Worm (Caenorhabditis elegans) whole organism, young adult: Measurements from ENCODE around the gene F07H5.10.

ENCODE experiments used
- C06A6.2 ChIP-seq: fragments of 200-800 bp; sonication (Bioruptor generic); conservative IDR thresholded peaks from 2 replicates; pipeline ENCODE4 v1.3.6; 2022; ENCODE audit warnings: missing genetic modification characterization, missing compliant biosample characterization
- D2030.7 ChIP-seq: fragments of 200-800 bp; sonication (Bioruptor generic); IDR thresholded peaks from 2 replicates; pipeline ENCODE4 v1.3.6; 2022; ENCODE audit warnings: missing genetic modification reagents, missing genetic modification characterization, missing compliant biosample characterization
- F37B4.10 ChIP-seq: fragments of 200-800 bp; sonication (Bioruptor generic); IDR thresholded peaks from 2 replicates; pipeline ENCODE4 v1.3.6; 2022; ENCODE audit warnings: missing genetic modification characterization, missing compliant biosample characterization
- F39B2.1 ChIP-seq: fragments of 200-800 bp; sonication (Bioruptor generic); IDR thresholded peaks from 2 replicates; pipeline ENCODE4 v1.3.6; 2022; ENCODE audit warnings: missing genetic modification reagents, missing genetic modification characterization, missing compliant biosample characterization
- F49E8.2 ChIP-seq: sonication (generic microtip); optimal IDR thresholded peaks from 3 replicates; lab custom pipeline; 2017; ENCODE audit warnings: missing genetic modification characterization, mild to moderate bottlenecking, missing compliant biosample characterization, antibody characterized with exemption, moderate library complexity; ENCODE audit not compliant: insufficient read depth
- F52B5.7 ChIP-seq: sonication (generic microtip); optimal IDR thresholded peaks from 2 replicates; lab custom pipeline; 2016; ENCODE audit warnings: mild to moderate bottlenecking, missing genetic modification characterization, missing compliant biosample characterization
- K12H6.12 ChIP-seq: fragments of 200-800 bp; sonication (Bioruptor generic); optimal IDR thresholded peaks from 2 replicates; lab custom pipeline; 2018; ENCODE audit warnings: mild to moderate bottlenecking, missing genetic modification characterization, missing compliant biosample characterization
- T07F8.4 ChIP-seq: sonication (generic microtip); optimal IDR thresholded peaks from 2 replicates; lab custom pipeline; 2016; ENCODE audit warnings: mild to moderate bottlenecking, missing genetic modification characterization, moderate library complexity, missing compliant biosample characterization
- Y95B8A.8 ChIP-seq: fragments of 200-800 bp; sonication (Bioruptor generic); IDR thresholded peaks from 2 replicates; pipeline ENCODE4 v1.3.6; 2022; ENCODE audit warnings: missing genetic modification reagents, missing genetic modification characterization, missing compliant biosample characterization
- ZK185.1 ChIP-seq: sonication (generic microtip); optimal IDR thresholded peaks from 2 replicates; lab custom pipeline; 2016; ENCODE audit warnings: mild to moderate bottlenecking, missing genetic modification characterization, missing compliant biosample characterization; ENCODE audit not compliant: poor library complexity, severe bottlenecking
- akir-1 ChIP-seq: fragments of 200-800 bp; sonication (Bioruptor generic); optimal IDR thresholded peaks from 2 replicates; lab custom pipeline; 2018; ENCODE audit warnings: mild to moderate bottlenecking, missing genetic modification characterization, moderate library complexity, missing compliant biosample characterization
- ama-1 ChIP-seq, 3 experiments: fragments of 150-350 bp in 1 of 3; sonication (generic microtip) in 2 of 3; optimal IDR thresholded peaks; 2 replicates each; lab custom pipeline; 2014 to 2018; ENCODE audit warnings: missing biosample characterization in 2 of 3, missing genetic modification characterization in 2 of 3, missing genetic modification reagents in 2 of 3
- attf-6 ChIP-seq: fragments of 200-800 bp; sonication (Bioruptor generic); IDR thresholded peaks from 2 replicates; pipeline ENCODE4 v1.3.6; 2022; ENCODE audit warnings: missing genetic modification reagents, missing genetic modification characterization, missing compliant biosample characterization
- cebp-1 ChIP-seq, 2 experiments: fragments of 200-800 bp in 1 of 2; sonication (Bioruptor generic) in 1 of 2; sonication (generic microtip) in 1 of 2; IDR thresholded peaks in 1 of 2; optimal IDR thresholded peaks in 1 of 2; 2 replicates each; pipeline versions ENCODE4 v1.3.6 to Lab custom; 2017 to 2022; ENCODE audit warnings: missing compliant biosample characterization in 2 of 2, missing genetic modification characterization in 2 of 2, mild to moderate bottlenecking in 1 of 2, missing genetic modification reagents in 1 of 2, moderate library complexity in 1 of 2
- cebp-2 ChIP-seq: fragments of 200-800 bp; sonication (Bioruptor generic); IDR thresholded peaks from 2 replicates; pipeline ENCODE4 v1.3.6; 2022; ENCODE audit warnings: missing genetic modification characterization, missing compliant biosample characterization
- chd-7 ChIP-seq: sonication (generic microtip); optimal IDR thresholded peaks from 2 replicates; lab custom pipeline; 2016; ENCODE audit warnings: mild to moderate bottlenecking, missing genetic modification characterization, moderate library complexity, missing compliant biosample characterization
- efl-1 ChIP-seq: fragments of 150-350 bp; optimal IDR thresholded peaks from 2 replicates; lab custom pipeline; 2014; ENCODE audit warnings: missing biosample characterization, missing genetic modification reagents, missing genetic modification characterization
- egl-44 ChIP-seq: fragments of 200-800 bp; sonication (Bioruptor generic); IDR thresholded peaks from 2 replicates; pipeline ENCODE4 v1.3.6; 2022; ENCODE audit warnings: missing genetic modification reagents, missing genetic modification characterization, missing compliant biosample characterization
- hmg-1.2 ChIP-seq: fragments of 200-800 bp; sonication (Bioruptor generic); IDR thresholded peaks from 2 replicates; pipeline ENCODE4 v1.3.6; 2022; ENCODE audit warnings: missing genetic modification reagents, missing genetic modification characterization, missing compliant biosample characterization
- lag-1 ChIP-seq: fragments of 200-800 bp; sonication (Bioruptor generic); IDR thresholded peaks from 2 replicates; pipeline ENCODE4 v1.3.6; 2022; ENCODE audit warnings: missing genetic modification reagents, missing genetic modification characterization, missing compliant biosample characterization
- lin-35 ChIP-seq, 3 experiments: fragments of 150-350 bp in 2 of 3; sonication (generic microtip) in 1 of 3; optimal IDR thresholded peaks; 2 replicates each; lab custom pipeline; 2014 to 2018; ENCODE audit warnings: missing biosample characterization in 3 of 3, missing genetic modification characterization in 3 of 3, missing genetic modification reagents in 3 of 3
- lir-1 ChIP-seq: fragments of 200-800 bp; sonication (Bioruptor generic); conservative IDR thresholded peaks from 2 replicates; pipeline ENCODE4 v1.3.6; 2022; ENCODE audit warnings: missing genetic modification reagents, missing genetic modification characterization, missing compliant biosample characterization
- madf-3 ChIP-seq: fragments of 200-800 bp; sonication (Bioruptor generic); IDR thresholded peaks from 2 replicates; pipeline ENCODE4 v1.3.6; 2022; ENCODE audit warnings: missing genetic modification reagents, missing genetic modification characterization, missing compliant biosample characterization
- mel-28 ChIP-seq: sonication (generic microtip); optimal IDR thresholded peaks from 2 replicates; lab custom pipeline; 2016; ENCODE audit warnings: borderline replicate concordance, mild to moderate bottlenecking, missing genetic modification characterization, missing compliant biosample characterization
- nfyb-1 ChIP-seq: fragments of 200-800 bp; sonication (Bioruptor generic); IDR thresholded peaks from 2 replicates; pipeline ENCODE4 v1.3.6; 2022; ENCODE audit warnings: missing genetic modification reagents, missing genetic modification characterization, missing compliant biosample characterization
- nhr-179 ChIP-seq: sonication (generic microtip); optimal IDR thresholded peaks from 2 replicates; lab custom pipeline; 2016; ENCODE audit warnings: mild to moderate bottlenecking, missing genetic modification characterization, missing compliant biosample characterization
- nhr-80 ChIP-seq: sonication (generic microtip); optimal IDR thresholded peaks from 2 replicates; lab custom pipeline; 2016; ENCODE audit warnings: missing genetic modification characterization, missing compliant biosample characterization
- repo-1 ChIP-seq: sonication (generic microtip); optimal IDR thresholded peaks from 2 replicates; lab custom pipeline; 2017; ENCODE audit warnings: mild to moderate bottlenecking, missing genetic modification characterization, missing compliant biosample characterization
- snpc-4 ChIP-seq, 5 experiments: fragments of 150-350 bp in 1 of 5; sonication (generic microtip) in 4 of 5; optimal IDR thresholded peaks; 2 replicates each; lab custom pipeline; 2014 to 2018; ENCODE audit warnings: missing genetic modification characterization in 5 of 5, missing biosample characterization in 3 of 5, antibody characterized with exemption in 2 of 5, mild to moderate bottlenecking in 2 of 5, missing compliant biosample characterization in 2 of 5, missing genotype in 2 of 5, moderate library complexity in 2 of 5, missing genetic modification reagents in 1 of 5
- sptf-2 ChIP-seq: fragments of 200-800 bp; sonication (Bioruptor generic); optimal IDR thresholded peaks from 2 replicates; lab custom pipeline; 2018; ENCODE audit warnings: mild to moderate bottlenecking, missing genetic modification characterization, missing compliant biosample characterization
- tbp1 ChIP-seq: fragments of 200-800 bp; sonication (Bioruptor generic); optimal IDR thresholded peaks from 2 replicates; lab custom pipeline; 2018; ENCODE audit warnings: mild to moderate bottlenecking, missing genetic modification characterization, missing compliant biosample characterization
- xnd-1 ChIP-seq: sonication (generic microtip); optimal IDR thresholded peaks from 2 replicates; lab custom pipeline; 2016; ENCODE audit warnings: missing genotype, missing genetic modification reagents, missing genetic modification characterization, missing compliant biosample characterization
- zim-3 ChIP-seq: sonication (generic microtip); optimal IDR thresholded peaks from 2 replicates; lab custom pipeline; 2017; ENCODE audit warnings: mild to moderate bottlenecking, missing genetic modification characterization, moderate library complexity, missing compliant biosample characterization
- ztf-22 ChIP-seq: fragments of 200-800 bp; sonication (Bioruptor generic); optimal IDR thresholded peaks from 2 replicates; lab custom pipeline; 2018; ENCODE audit warnings: mild to moderate bottlenecking, missing genetic modification characterization, moderate library complexity, missing compliant biosample characterization
- ztf-28 ChIP-seq: fragments of 200-800 bp; sonication (Bioruptor generic); IDR thresholded peaks from 2 replicates; pipeline ENCODE4 v1.3.6; 2022; ENCODE audit warnings: missing genetic modification reagents, missing genetic modification characterization, missing compliant biosample characterization
- ztf-6 ChIP-seq: fragments of 200-800 bp; sonication (Bioruptor generic); IDR thresholded peaks from 2 replicates; pipeline ENCODE4 v1.3.6; 2022; ENCODE audit warnings: missing genetic modification reagents, missing genetic modification characterization, missing compliant biosample characterization

The F07H5.10 gene

DNA sequence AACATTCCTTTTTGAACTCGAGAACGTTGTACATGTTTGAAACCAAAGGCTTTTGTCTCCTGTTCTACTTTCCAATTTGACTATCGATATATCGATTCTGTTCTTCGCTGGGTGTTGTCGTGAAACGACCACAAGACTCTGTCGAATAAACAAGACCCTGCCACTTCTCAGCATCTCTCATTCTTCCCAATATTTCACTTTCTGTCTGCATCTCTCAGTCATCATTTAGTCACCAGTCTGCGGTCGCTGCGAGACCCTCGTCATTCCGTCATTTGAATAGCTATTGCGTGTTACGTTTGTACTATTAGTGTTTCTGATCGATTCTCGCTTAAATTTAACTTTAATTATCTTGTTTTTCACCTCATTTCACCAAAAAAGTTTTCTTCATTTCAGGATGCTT lies 21.0 kb downstream of the F07H5.10 start (continued):
- TF ChIP-seq lag-1 = no peak
- no peak for TF ChIP-seq zim-3
- TF ChIP-seq cebp-1 (GFP tag; IDR thresholded peaks at IDR 0.05; lab: Robert Waterston, UW) = peak; percentile 60
- TF ChIP-seq cebp-1 (tag; optimal IDR thresholded peaks at IDR 0.05; lab: Kevin White, UChicago) = peak; percentile 87
- TF ChIP-seq ztf-28 (GFP tag; lab: Robert Waterston, UW) = no peak
- no peak for TF ChIP-seq F49E8.2
- no peak for TF ChIP-seq akir-1 (GFP tag; lab: Kevin White, UChicago)
- peak; percentile 92 for TF ChIP-seq hmg-1.2
- no peak for TF ChIP-seq egl-44 (GFP tag; lab: Robert Waterston, UW)
- TF ChIP-seq attf-6 (GFP tag; lab: Robert Waterston, UW) = no peak
- 0 out of 2 replicates have a peak, but pooled peaks have one; percentile 13 for TF ChIP-seq lir-1
- TF ChIP-seq cebp-2 (GFP tag; lab: Robert Waterston, UW) = no peak
- TF ChIP-seq nfyb-1 (GFP tag; lab: Robert Waterston, UW) = peak; percentile 91
- TF ChIP-seq chd-7 (tag; lab: Kevin White, UChicago) = peak; percentile 72
- no peak for TF ChIP-seq nhr-179 (tag; lab: Kevin White, UChicago)
- no peak for TF ChIP-seq xnd-1 (tag; lab: Kevin White, UChicago)
- no peak for TF ChIP-seq mel-28 (tag; lab: Kevin White, UChicago)
- TF ChIP-seq tbp1 (GFP tag; lab: Kevin White, UChicago) = peak; percentile 62
- TF ChIP-seq ztf-22 (GFP tag; lab: Kevin White, UChicago) = peak; percentile 7
- TF ChIP-seq F52B5.7 (tag; lab: Kevin White, UChicago) = no peak
- TF ChIP-seq C06A6.2 (GFP tag; lab: Robert Waterston, UW) = peak; percentile 75
- no peak for TF ChIP-seq F39B2.1
- peak; percentile 60 for TF ChIP-seq nhr-80
- no peak for TF ChIP-seq ztf-6
- TF ChIP-seq D2030.7 (GFP tag; lab: Robert Waterston, UW) = no peak
- TF ChIP-seq madf-3 (GFP tag; lab: Robert Waterston, UW) = peak; percentile 83
- no peak for TF ChIP-seq F37B4.10
- 0 out of 2 replicates have a peak, but pooled peaks have one; percentile 36 for TF ChIP-seq Y95B8A.8
- no peak for TF ChIP-seq efl-1

DNA sequence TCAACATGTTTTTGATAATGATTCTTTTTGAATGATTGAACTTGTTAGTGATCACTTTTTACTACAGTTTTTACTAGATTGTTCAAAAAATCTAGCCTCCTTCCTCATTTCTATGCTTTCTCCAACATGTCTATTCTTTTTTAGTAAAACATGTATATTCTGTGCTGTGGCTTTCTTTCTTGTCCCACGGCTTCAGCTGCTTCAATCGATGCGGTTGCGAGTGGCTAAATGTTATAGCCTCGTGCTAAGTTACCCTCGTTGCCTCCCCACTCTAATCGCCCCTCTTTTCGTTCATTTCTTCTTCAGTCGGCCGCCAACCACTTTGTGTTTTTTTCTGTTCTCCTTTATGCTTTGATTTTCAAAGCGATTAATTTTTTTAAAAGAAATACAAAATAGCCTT lies 22.5 kb downstream of the F07H5.10 start:
- TF ChIP-seq ama-1 (optimal IDR thresholded peaks at IDR 0.05; lab: Kevin White, UChicago) = no peak
- peak in 1 of 2 experiments; percentile 33 for TF ChIP-seq ama-1 (GFP tag; optimal IDR thresholded peaks at IDR 0.05; lab: Kevin White, UChicago)
- TF ChIP-seq C06A6.2 (GFP tag; lab: Robert Waterston, UW) = no peak
- peak in 1 of 3 experiments; percentile 58 for TF ChIP-seq lin-35 (GFP tag; optimal IDR thresholded peaks at IDR 0.05; lab: Kevin White, UChicago)
- TF ChIP-seq cebp-1 (GFP tag; IDR thresholded peaks at IDR 0.05; lab: Robert Waterston, UW) = no peak
- TF ChIP-seq cebp-1 (tag; optimal IDR thresholded peaks at IDR 0.05; lab: Kevin White, UChicago) = peak; percentile 21
- TF ChIP-seq repo-1 (tag; lab: Kevin White, UChicago) = peak; percentile 24
- peak; percentile 26 for TF ChIP-seq K12H6.12 (tag; lab: Kevin White, UChicago)
- no peak for TF ChIP-seq snpc-4 (GFP tag; optimal IDR thresholded peaks at IDR 0.05; lab: Kevin White, UChicago)
- TF ChIP-seq snpc-4 (tag; optimal IDR thresholded peaks at IDR 0.05; lab: Kevin White, UChicago) = peak in 1 of 4 experiments; percentile 27
- TF ChIP-seq T07F8.4 (tag; lab: Kevin White, UChicago) = no peak
- TF ChIP-seq ZK185.1 = peak; percentile 22
- TF ChIP-seq sptf-2 (GFP tag; lab: Kevin White, UChicago) = no peak
- TF ChIP-seq nfyb-1 (GFP tag; lab: Robert Waterston, UW) = peak; percentile 45; the same call in 1 of the 2 replicates
- TF ChIP-seq hmg-1.2 = 0 out of 2 replicates have a peak, but pooled peaks have one; percentile 6
